Fruit fly (Drosophila melanogaster) Kc167 (cell line): ENCODE measurements around the gene CG42751.

ENCODE experiments used
- Myc ChIP-seq: fragments of >200 bp; optimal IDR thresholded peaks from 2 replicates; lab custom pipeline; 2017; ENCODE audit warnings: missing external identifiers
- Sin3A ChIP-seq: fragments of >200 bp; optimal IDR thresholded peaks from 2 replicates; lab custom pipeline; 2018; ENCODE audit warnings: missing external identifiers

dm6 chr2L:11853130-11853529, at the start of gene CG42751:
- TF ChIP-seq Sin3A (lab: Kevin White, UChicago), result no peak
- no peak for TF ChIP-seq Myc (lab: Kevin White, UChicago)
